Worm (Caenorhabditis elegans): Measurements from ENCODE around the gene Y9C2UA.1.

The Y9C2UA.1 gene

ce11 chrII:9152231-9152630 is 12.8 kb downstream of the Y9C2UA.1 start, which contains the start of gene col-78:
col-78 (plus strand) TSS chrII:9152531.
- TF ChIP-seq bed-3 (GFP tag; optimal IDR thresholded peaks at IDR 0.05) (no peak), pha-4 (tag; optimal IDR thresholded peaks at IDR 0.05) (no peak), unc-39 (tag; optimal IDR thresholded peaks at IDR 0.05) (no peak), ham-2 (GFP tag; optimal IDR thresholded peaks at IDR 0.05) (no peak), nhr-28 (tag; optimal IDR thresholded peaks at IDR 0.05) (no peak), ceh-43 (GFP tag; optimal IDR thresholded peaks at IDR 0.05) (no peak), tbx-8 (GFP tag; optimal IDR thresholded peaks at IDR 0.05) (no peak)

ce11 chrII:9154339-9154738 is 14.9 kb downstream of the Y9C2UA.1 start:
- TF ChIP-seq ztf-11 (tag; optimal IDR thresholded peaks at IDR 0.05), result no peak

ce11 chrII:9156277-9156676 is 16.8 kb downstream of the Y9C2UA.1 start:
- TF ChIP-seq sptf-1 (tag; optimal IDR thresholded peaks at IDR 0.05) (no peak), nhr-12 (tag; optimal IDR thresholded peaks at IDR 0.05) (no peak), ceh-43 (GFP tag; optimal IDR thresholded peaks at IDR 0.05) (no peak), unc-120 (tag; optimal IDR thresholded peaks at IDR 0.05; ENCODE audit: poor library complexity, severe bottlenecking) (no peak), lin-13 (tag; optimal IDR thresholded peaks at IDR 0.05) (no peak), ceh-39 (tag; optimal IDR thresholded peaks at IDR 0.05) (no peak), elt-1 (tag; optimal IDR thresholded peaks at IDR 0.05; ENCODE audit: borderline replicate concordance, insufficient read depth) (no peak), mls-2 (tag; optimal IDR thresholded peaks at IDR 0.05) (no peak), flh-1 (GFP tag; optimal IDR thresholded peaks at IDR 0.05) (no peak), sem-2 (GFP tag; optimal IDR thresholded peaks at IDR 0.05) (no peak), ces-1 (GFP tag; optimal IDR thresholded peaks at IDR 0.05) (no peak), nhr-2 (tag; optimal IDR thresholded peaks at IDR 0.05) (no peak), M03D4.4 (tag; optimal IDR thresholded peaks at IDR 0.05) (no peak), nhr-237 (tag; optimal IDR thresholded peaks at IDR 0.05) (no peak), zip-8 (tag; optimal IDR thresholded peaks at IDR 0.05) (no peak), ztf-11 (tag; optimal IDR thresholded peaks at IDR 0.05) (no peak), lin-32 (GFP tag; optimal IDR thresholded peaks at IDR 0.05) (no peak)

- TF ChIP-seq nhr-28 (tag; optimal IDR thresholded peaks at IDR 0.05) (no peak), ceh-83 (GFP tag; optimal IDR thresholded peaks at IDR 0.05) (no peak), drap-1 (GFP tag; optimal IDR thresholded peaks at IDR 0.05) (no peak), cnd-1 (tag; optimal IDR thresholded peaks at IDR 0.05) (no peak), lin-32 (GFP tag; optimal IDR thresholded peaks at IDR 0.05) (no peak), unc-62 (GFP tag; optimal IDR thresholded peaks at IDR 0.05) (no peak), elt-1 (tag; optimal IDR thresholded peaks at IDR 0.05; ENCODE audit: borderline replicate concordance, insufficient read depth) (no peak), lsy-2 (tag; optimal IDR thresholded peaks at IDR 0.05) (no peak), ces-1 (GFP tag; optimal IDR thresholded peaks at IDR 0.05) (no peak), ztf-11 (tag; optimal IDR thresholded peaks at IDR 0.05) (no peak), nhr-2 (tag; optimal IDR thresholded peaks at IDR 0.05) (no peak), unc-120 (tag; optimal IDR thresholded peaks at IDR 0.05; ENCODE audit: poor library complexity, severe bottlenecking) (no peak), mep-1 (tag; optimal IDR thresholded peaks at IDR 0.05) (no peak)
Measured at ce11 chrII:9157125-9157524, 17.7 kb downstream of the Y9C2UA.1 start.

- TF ChIP-seq hlh-1 (tag; optimal IDR thresholded peaks at IDR 0.05) (no peak), ceh-39 (tag; optimal IDR thresholded peaks at IDR 0.05) (no peak), bed-3 (GFP tag; optimal IDR thresholded peaks at IDR 0.05) (no peak)
Measured at ce11 chrII:9158029-9158428, 18.6 kb downstream of the Y9C2UA.1 start, which contains the start of gene oac-54. oac-54 (plus strand) TSS chrII:9158111.

- TF ChIP-seq mab-5 (tag; optimal IDR thresholded peaks at IDR 0.05) (no peak), elt-3 (tag; optimal IDR thresholded peaks at IDR 0.05) (peak; percentile 71)
Measured at ce11 chrII:9160197-9160806, 20.9 kb downstream of the Y9C2UA.1 start.
